Worm (Caenorhabditis elegans): Measurements from ENCODE around the gene Y39B6A.27.

Y39B6A.27 gene

DNA sequence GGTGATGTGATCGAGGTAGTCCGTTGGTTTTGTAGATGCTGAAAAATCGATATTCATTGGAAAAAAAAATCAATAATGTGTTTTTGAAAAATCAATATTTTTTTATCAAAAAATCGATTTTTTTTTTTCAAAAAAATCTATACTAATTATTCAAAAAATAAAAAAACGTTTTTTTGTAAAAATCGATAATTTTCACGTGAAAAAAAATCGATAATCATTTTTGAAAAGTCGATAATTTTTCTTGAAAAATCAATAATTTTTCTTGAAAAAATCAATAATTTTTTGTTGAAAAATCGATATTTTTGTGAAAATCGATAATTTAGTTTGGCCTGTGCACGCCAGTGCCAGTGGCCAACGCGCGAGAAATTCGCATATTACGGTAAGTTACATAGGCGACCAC, 41.6 kb downstream of the Y39B6A.27 start (continued):
- no peak for TF ChIP-seq C06A6.2 (GFP tag; conservative IDR thresholded peaks at IDR 0.05)

DNA sequence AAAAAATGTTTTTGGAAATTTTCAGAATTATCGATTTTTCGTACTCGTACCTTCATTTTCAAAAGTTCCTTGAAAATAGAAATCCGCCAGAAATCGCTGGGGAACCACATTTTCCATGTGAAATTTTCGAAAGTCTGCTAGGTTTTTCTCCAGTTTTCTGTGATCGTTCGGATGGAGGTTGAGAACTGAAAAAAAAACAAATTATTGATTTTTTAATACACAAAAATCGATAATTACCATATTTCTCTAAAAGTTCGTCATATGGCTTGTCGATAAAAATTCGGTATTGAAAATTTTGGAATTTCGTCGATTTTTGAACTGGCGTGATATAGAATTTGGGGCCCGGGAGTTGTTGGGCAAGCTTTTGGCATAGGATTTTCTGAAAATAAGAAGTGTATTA, 45.3 kb downstream of the Y39B6A.27 start:
- TF ChIP-seq egl-18 (GFP tag; IDR thresholded peaks at IDR 0.05) (no peak), F23B12.7 (tag; optimal IDR thresholded peaks at IDR 0.05; ENCODE audit: insufficient read depth) (no peak), lin-40 (tag; optimal IDR thresholded peaks at IDR 0.05) (no peak), ceh-27 (GFP tag; optimal IDR thresholded peaks at IDR 0.05) (no peak), C17E4.6 (GFP tag; IDR thresholded peaks at IDR 0.05) (no peak), let-526 (GFP tag; IDR thresholded peaks at IDR 0.05) (no peak), T26A5.8 (tag; optimal IDR thresholded peaks at IDR 0.05) (no peak), F52B5.7 (tag; optimal IDR thresholded peaks at IDR 0.05) (no peak), egl-44 (GFP tag; IDR thresholded peaks at IDR 0.05) (no peak), ama-1 (optimal IDR thresholded peaks at IDR 0.05) (no peak), ama-1 (GFP tag; optimal IDR thresholded peaks at IDR 0.05) (no peak), lin-35 (GFP tag; optimal IDR thresholded peaks at IDR 0.05) (no peak), nfyb-1 (GFP tag; IDR thresholded peaks at IDR 0.05) (no peak), ztf-3 (GFP tag; optimal IDR thresholded peaks at IDR 0.05) (no peak), nfya-2 (GFP tag; IDR thresholded peaks at IDR 0.05) (no peak), zfh-2 (GFP tag; conservative IDR thresholded peaks at IDR 0.05) (no peak), ceh-58 (GFP tag; IDR thresholded peaks at IDR 0.05) (no peak), tbp1 (GFP tag; optimal IDR thresholded peaks at IDR 0.05) (no peak), F37B4.10 (GFP tag; IDR thresholded peaks at IDR 0.05) (no peak)

ce11 chrV:19082541-19082940, 51.0 kb downstream of the Y39B6A.27 start, which contains the start of gene nhr-95:
TSS of gene nhr-95 (minus strand) at chrV:19082641.
- TF ChIP-seq rpc-1 (optimal IDR thresholded peaks at IDR 0.05) (no peak), rpc-1 (tag; optimal IDR thresholded peaks at IDR 0.05) (peak; percentile 23), ceh-40 (GFP tag; IDR thresholded peaks at IDR 0.05) (no peak), F23B12.7 (tag; optimal IDR thresholded peaks at IDR 0.05; ENCODE audit: insufficient read depth) (no peak), F10E7.11 (tag; optimal IDR thresholded peaks at IDR 0.05) (no peak), lin-40 (tag; optimal IDR thresholded peaks at IDR 0.05) (no peak), fkh-3 (tag; optimal IDR thresholded peaks at IDR 0.05) (no peak)

DNA sequence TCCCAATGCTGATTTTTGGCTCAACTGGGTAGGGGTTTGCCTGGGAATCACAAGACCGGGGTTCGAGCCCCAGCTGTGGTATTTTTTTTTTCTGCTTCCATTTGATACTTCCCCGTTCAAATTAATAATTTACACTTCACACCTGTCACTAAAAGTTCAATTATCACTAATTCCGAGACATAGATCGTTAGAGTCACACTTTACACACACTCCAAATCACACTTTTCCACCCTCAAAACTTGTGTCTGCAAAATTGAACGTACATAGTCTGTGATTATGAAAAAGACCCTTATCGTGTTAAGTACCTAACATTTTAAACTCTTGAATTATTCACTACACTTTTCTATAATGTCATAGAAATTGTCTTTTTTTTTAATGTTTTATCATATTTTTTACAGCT, 52.2 kb downstream of the Y39B6A.27 start:
- TF ChIP-seq rpc-1 (optimal IDR thresholded peaks at IDR 0.05) (peak; percentile 9), rpc-1 (tag; optimal IDR thresholded peaks at IDR 0.05) (peak; percentile 51), nhr-80 (tag; optimal IDR thresholded peaks at IDR 0.05) (peak; percentile 54), cebp-2 (GFP tag; IDR thresholded peaks at IDR 0.05) (no peak), tbp1 (GFP tag; optimal IDR thresholded peaks at IDR 0.05) (peak; percentile 43)

All from whole organism, young adult.